Worm (Caenorhabditis elegans): ENCODE results near the gene F56C9.3.

- TF ChIP-seq elt-3 (tag; optimal IDR thresholded peaks at IDR 0.05) (peak in 1 of 6 experiments; percentile 18), elt-2 (tag; optimal IDR thresholded peaks at IDR 0.05) (no peak), nhr-28 (tag; optimal IDR thresholded peaks at IDR 0.05) (no peak), nhr-76 (tag; optimal IDR thresholded peaks at IDR 0.05) (no peak), snu-23 (GFP tag; optimal IDR thresholded peaks at IDR 0.05) (peak; percentile 26)
These were observed 14.9 kb upstream of the F56C9.3 start for ce11 chrIII:7296092-7296668.

Measured in whole organism, L1 larva.